Fruit fly (Drosophila melanogaster) whole organism, embryonic: ENCODE results near the gene CG13248.

Source experiments
- Adf1 ChIP-seq: fragments of 200-800 bp; sonication (Bioruptor generic); IDR thresholded peaks from 2 replicates; pipeline ENCODE4 v1.3.6; 2022; ENCODE audit warnings: missing biosample characterization, missing genetic modification characterization
- CG1024 ChIP-seq: fragments of 200-800 bp; sonication (Bioruptor generic); IDR thresholded peaks from 2 replicates; pipeline ENCODE4 v1.3.6; 2022; ENCODE audit warnings: missing biosample characterization, missing genetic modification characterization
- CG10565 ChIP-seq: fragments of 200-800 bp; sonication (Bioruptor generic); optimal IDR thresholded peaks from 3 replicates; lab custom pipeline; 2016; ENCODE audit warnings: missing biosample characterization, mild to moderate bottlenecking, missing genetic modification characterization
- CG11695 ChIP-seq: fragments of 200-800 bp; sonication (Bioruptor generic); IDR thresholded peaks from 3 replicates; pipeline ENCODE4 v1.3.6; 2022; ENCODE audit warnings: missing biosample characterization, missing genetic modification characterization
- CG12236 ChIP-seq: fragments of 200-800 bp; sonication (Bioruptor generic); optimal IDR thresholded peaks from 2 replicates; lab custom pipeline; 2016; ENCODE audit warnings: missing biosample characterization, missing genetic modification characterization
- CG13894 ChIP-seq: fragments of 200-800 bp; sonication (Bioruptor generic); optimal IDR thresholded peaks from 3 replicates; lab custom pipeline; 2018; ENCODE audit warnings: missing biosample characterization, mild to moderate bottlenecking, missing genetic modification characterization, moderate library complexity
- CG14860 ChIP-seq: fragments of 200-800 bp; sonication (Bioruptor generic); IDR thresholded peaks from 3 replicates; pipeline ENCODE4 v1.3.6; 2022; ENCODE audit warnings: missing biosample characterization, missing genetic modification characterization; ENCODE audit not compliant: partially characterized antibody
- CG1529 ChIP-seq: fragments of 200-800 bp; sonication (Bioruptor generic); optimal IDR thresholded peaks from 3 replicates; lab custom pipeline; 2018; ENCODE audit warnings: missing biosample characterization, missing genetic modification characterization
- CG16779 ChIP-seq: fragments of 200-800 bp; sonication (Bioruptor generic); IDR thresholded peaks from 2 replicates; pipeline ENCODE4 v1.3.6; 2022; ENCODE audit warnings: missing biosample characterization, missing genetic modification characterization
- CG16813 ChIP-seq: fragments of 200-800 bp; sonication (Bioruptor generic); IDR thresholded peaks from 3 replicates; pipeline ENCODE4 v1.3.6; 2022; ENCODE audit warnings: missing biosample characterization, missing genetic modification characterization; ENCODE audit not compliant: partially characterized antibody
- CG2202 ChIP-seq: fragments of 200-800 bp; sonication (Bioruptor generic); optimal IDR thresholded peaks from 2 replicates; lab custom pipeline; 2018; ENCODE audit warnings: missing biosample characterization, mild to moderate bottlenecking, missing genetic modification characterization
- CG30403 ChIP-seq: fragments of 200-800 bp; sonication (Bioruptor generic); optimal IDR thresholded peaks from 3 replicates; lab custom pipeline; 2016; ENCODE audit warnings: missing biosample characterization, missing genetic modification characterization
- CG32532 ChIP-seq: fragments of 200-800 bp; sonication (Bioruptor generic); IDR thresholded peaks from 2 replicates; pipeline ENCODE4 v1.3.6; 2022; ENCODE audit warnings: missing biosample characterization, missing genetic modification characterization
- CG34224 ChIP-seq: fragments of 200-800 bp; sonication (Bioruptor generic); IDR thresholded peaks from 3 replicates; pipeline ENCODE4 v1.3.6; 2022; ENCODE audit warnings: missing biosample characterization, missing genetic modification characterization; ENCODE audit not compliant: partially characterized antibody
- CG3726 ChIP-seq: fragments of 200-800 bp; sonication (Bioruptor generic); IDR thresholded peaks from 3 replicates; pipeline ENCODE4, ENCODE4 v1.3.6; 2022; ENCODE audit warnings: missing biosample characterization, missing genetic modification characterization
- CG3995 ChIP-seq: fragments of 200-800 bp; sonication (Bioruptor generic); optimal IDR thresholded peaks from 3 replicates; lab custom pipeline; 2016; ENCODE audit warnings: missing biosample characterization, missing genetic modification characterization
- CG5180 ChIP-seq: fragments of 200-800 bp; sonication (Bioruptor generic); optimal IDR thresholded peaks from 3 replicates; lab custom pipeline; 2017; ENCODE audit warnings: missing biosample characterization, missing genetic modification characterization, mild to moderate bottlenecking, moderate library complexity, missing genetic modification reagents
- CG5245 ChIP-seq: fragments of 200-800 bp; sonication (Bioruptor generic); optimal IDR thresholded peaks from 3 replicates; lab custom pipeline; 2016; ENCODE audit warnings: missing biosample characterization, missing genetic modification characterization
- CG6765 ChIP-seq: fragments of 200-800 bp; sonication (Bioruptor generic); optimal IDR thresholded peaks from 3 replicates; lab custom pipeline; 2017; ENCODE audit warnings: missing biosample characterization, mild to moderate bottlenecking, missing genetic modification characterization
- CG7786 ChIP-seq: fragments of 200-800 bp; sonication (Bioruptor generic); optimal IDR thresholded peaks from 2 replicates; lab custom pipeline; 2016; ENCODE audit warnings: missing biosample characterization, missing genetic modification characterization
- CG7987 ChIP-seq: fragments of 200-800 bp; sonication (Bioruptor generic); optimal IDR thresholded peaks from 2 replicates; lab custom pipeline; 2018; ENCODE audit warnings: missing biosample characterization, mild to moderate bottlenecking, missing genetic modification characterization, moderate library complexity
- D ChIP-seq, 2 experiments: fragments of 200-800 bp in 1 of 2; fragments of >200 bp in 1 of 2; sonication (Bioruptor generic) in 1 of 2; optimal IDR thresholded peaks; 2 replicates in 1 of 2; 3 replicates in 1 of 2; lab custom pipeline; 2017; ENCODE audit warnings: mild to moderate bottlenecking in 1 of 2, missing biosample characterization in 1 of 2, missing genetic modification characterization in 1 of 2, missing genetic modification reagents in 1 of 2
- Dbx ChIP-seq: fragments of 200-800 bp; sonication (Bioruptor generic); IDR thresholded peaks from 3 replicates; pipeline ENCODE4 v1.3.6; 2022; ENCODE audit warnings: missing biosample characterization, missing genetic modification characterization
- Dip2 ChIP-seq: fragments of 200-800 bp; sonication (Bioruptor generic); IDR thresholded peaks from 2 replicates; pipeline ENCODE4 v1.3.6; 2022; ENCODE audit warnings: missing biosample characterization, missing genetic modification characterization
- E2f2 ChIP-seq: fragments of 200-800 bp; sonication (Bioruptor generic); IDR thresholded peaks from 2 replicates; pipeline ENCODE4 v1.3.6; 2022; ENCODE audit warnings: missing biosample characterization, missing genetic modification characterization
- ERR ChIP-seq: fragments of 200-800 bp; sonication (Bioruptor generic); optimal IDR thresholded peaks from 2 replicates; lab custom pipeline; 2016; ENCODE audit warnings: missing biosample characterization, missing genetic modification characterization
- Gsc ChIP-seq: fragments of 200-800 bp; sonication (Bioruptor generic); IDR thresholded peaks from 2 replicates; pipeline ENCODE4 v1.3.6; 2022; ENCODE audit warnings: missing biosample characterization, missing genetic modification characterization
- Jarid2 ChIP-seq: fragments of 200-800 bp; sonication (Bioruptor generic); optimal IDR thresholded peaks from 3 replicates; lab custom pipeline; 2017; ENCODE audit warnings: mild to moderate bottlenecking, missing biosample characterization, missing genetic modification reagents, missing genetic modification characterization
- Nf-YB ChIP-seq: fragments of 200-800 bp; sonication (Bioruptor generic); optimal IDR thresholded peaks from 3 replicates; lab custom pipeline; 2019; ENCODE audit warnings: missing biosample characterization, mild to moderate bottlenecking, missing genetic modification characterization, moderate library complexity
- Pdp1 ChIP-seq, 2 experiments: fragments of 200-800 bp; sonication (Bioruptor generic); optimal IDR thresholded peaks; 3 replicates each; lab custom pipeline; 2016; ENCODE audit warnings: missing biosample characterization in 2 of 2, missing genetic modification characterization in 2 of 2, mild to moderate bottlenecking in 1 of 2, moderate library complexity in 1 of 2
- Ssrp ChIP-seq: fragments of 200-800 bp; sonication (Bioruptor generic); optimal IDR thresholded peaks from 2 replicates; lab custom pipeline; 2018; ENCODE audit warnings: missing biosample characterization, mild to moderate bottlenecking, missing genetic modification characterization, moderate library complexity
- dm ChIP-seq: fragments of 200-800 bp; sonication (Bioruptor generic); optimal IDR thresholded peaks from 3 replicates; lab custom pipeline; 2016; ENCODE audit warnings: missing biosample characterization, missing genetic modification characterization
- dmrt11E ChIP-seq: fragments of 200-800 bp; sonication (Bioruptor generic); optimal IDR thresholded peaks from 3 replicates; lab custom pipeline; 2018; ENCODE audit warnings: missing biosample characterization, mild to moderate bottlenecking, missing genetic modification characterization, moderate library complexity
- ems ChIP-seq: fragments of 200-800 bp; sonication (Bioruptor generic); optimal IDR thresholded peaks from 3 replicates; lab custom pipeline; 2016; ENCODE audit warnings: missing biosample characterization, missing genetic modification characterization
- ewg ChIP-seq: fragments of 200-800 bp; sonication (Bioruptor generic); optimal IDR thresholded peaks from 3 replicates; lab custom pipeline; 2017; ENCODE audit warnings: mild to moderate bottlenecking, missing biosample characterization, missing genetic modification reagents, missing genetic modification characterization
- gsb ChIP-seq: fragments of 200-800 bp; sonication (Bioruptor generic); IDR thresholded peaks from 2 replicates; pipeline ENCODE4 v1.3.6; 2022; ENCODE audit warnings: missing biosample characterization, missing genetic modification characterization
- hbn ChIP-seq: fragments of 200-800 bp; sonication (Bioruptor generic); IDR thresholded peaks from 2 replicates; pipeline ENCODE4 v1.3.6; 2022; ENCODE audit warnings: missing biosample characterization, missing genetic modification characterization; ENCODE audit not compliant: partially characterized antibody
- nmo ChIP-seq: fragments of 200-800 bp; sonication (Bioruptor generic); optimal IDR thresholded peaks from 2 replicates; lab custom pipeline; 2018; ENCODE audit warnings: missing biosample characterization, mild to moderate bottlenecking, missing genetic modification characterization, moderate library complexity
- peb ChIP-seq: fragments of 200-800 bp; sonication (Bioruptor generic); IDR thresholded peaks from 2 replicates; pipeline ENCODE4 v1.3.6; 2022; ENCODE audit warnings: missing biosample characterization, missing genetic modification characterization
- rib ChIP-seq: fragments of 200-800 bp; sonication (Bioruptor generic); IDR thresholded peaks from 2 replicates; pipeline ENCODE4 v1.3.6; 2022; ENCODE audit warnings: missing biosample characterization, missing genetic modification characterization
- sc ChIP-seq, 3 experiments: fragments of >200 bp in 2 of 3; fragments of 200-800 bp in 1 of 3; sonication (Bioruptor generic) in 1 of 3; optimal IDR thresholded peaks; 2 replicates in 2 of 3; 3 replicates in 1 of 3; lab custom pipeline; 2017; ENCODE audit warnings: mild to moderate bottlenecking in 1 of 3, missing biosample characterization in 1 of 3, missing genetic modification characterization in 1 of 3, missing genetic modification reagents in 1 of 3
- schlank ChIP-seq: fragments of 200-800 bp; sonication (Bioruptor generic); optimal IDR thresholded peaks from 2 replicates; lab custom pipeline; 2018; ENCODE audit warnings: missing biosample characterization, mild to moderate bottlenecking, missing genetic modification characterization
- scrt ChIP-seq: fragments of 200-800 bp; sonication (Bioruptor generic); optimal IDR thresholded peaks from 2 replicates; lab custom pipeline; 2018; ENCODE audit warnings: missing biosample characterization, mild to moderate bottlenecking, missing genetic modification characterization, moderate library complexity
- sd ChIP-seq: fragments of 200-800 bp; sonication (Bioruptor generic); optimal IDR thresholded peaks from 3 replicates; lab custom pipeline; 2018; ENCODE audit warnings: missing biosample characterization, mild to moderate bottlenecking, missing genetic modification characterization, moderate library complexity
- sim ChIP-seq: fragments of 200-800 bp; sonication (Bioruptor generic); IDR thresholded peaks from 2 replicates; pipeline ENCODE4 v1.3.6; 2022; ENCODE audit warnings: missing biosample characterization, missing genetic modification characterization
- slou ChIP-seq: fragments of 200-800 bp; sonication (Bioruptor generic); optimal IDR thresholded peaks from 3 replicates; lab custom pipeline; 2016; ENCODE audit warnings: missing biosample characterization, missing genetic modification characterization
- tio ChIP-seq: fragments of 200-800 bp; sonication (Bioruptor generic); optimal IDR thresholded peaks from 2 replicates; lab custom pipeline; 2017; ENCODE audit warnings: missing biosample characterization, missing genetic modification characterization, inconsistent platforms
- trem ChIP-seq: fragments of 200-800 bp; optimal IDR thresholded peaks from 3 replicates; lab custom pipeline; 2019; ENCODE audit warnings: missing biosample characterization, mild to moderate bottlenecking, missing genetic modification characterization, moderate library complexity
- tx ChIP-seq: fragments of 200-800 bp; sonication (Bioruptor generic); optimal IDR thresholded peaks from 2 replicates; lab custom pipeline; 2016; ENCODE audit warnings: missing biosample characterization, missing genetic modification characterization
- vvl ChIP-seq: fragments of 200-800 bp; sonication (Bioruptor generic); IDR thresholded peaks from 2 replicates; pipeline ENCODE4 v1.3.6; 2022; ENCODE audit warnings: missing biosample characterization, missing genetic modification characterization
- yki ChIP-seq: fragments of >200 bp; optimal IDR thresholded peaks from 3 replicates; lab custom pipeline; 2018

The CG13248 gene

DNA sequence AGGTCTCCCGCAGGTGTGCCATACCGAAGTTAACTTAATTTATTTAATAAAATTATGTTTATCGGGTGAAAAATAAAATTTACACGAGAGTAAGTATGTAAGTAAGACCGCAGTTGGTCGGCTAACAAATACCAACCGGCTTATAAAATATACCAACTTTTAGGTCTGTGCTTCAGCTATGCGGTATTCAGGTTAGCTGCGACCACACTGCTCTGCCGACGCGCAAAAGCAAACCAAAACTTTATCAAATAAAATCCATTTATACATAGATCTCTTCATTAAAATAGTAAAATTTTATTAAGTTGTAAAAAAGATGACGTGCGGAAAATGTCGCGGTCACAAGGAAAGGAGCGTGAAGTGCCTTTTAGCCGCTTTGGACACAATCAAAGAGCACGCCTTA lies 25.7 kb upstream of the CG13248 start, which contains the start of the genes mRpL15 and CtIP (continued):
- TF ChIP-seq CG34224 (peak; percentile 26; the same call in 1 of the 3 replicates), CG16813 (no peak), Jarid2 (GFP tag; lab: Kevin White, UChicago) (no peak), CG12236 (GFP tag; lab: Kevin White, UChicago) (no peak), CG30403 (GFP tag; lab: Kevin White, UChicago) (no peak), yki (no peak), ERR (no peak), CG5180 (GFP tag; lab: Kevin White, UChicago) (no peak), nmo (GFP tag; lab: Kevin White, UChicago) (no peak), CG3995 (GFP tag; lab: Kevin White, UChicago) (no peak), tx (GFP tag; lab: Kevin White, UChicago) (no peak), CG3726 (GFP tag; lab: Robert Waterston, UW) (no peak), CG16779 (GFP tag; lab: Robert Waterston, UW) (no peak), CG13894 (tag; lab: Kevin White, UChicago) (no peak), CG6765 (no peak), Adf1 (0 out of 2 replicates have a peak, but pooled peaks have one; percentile 31), CG1529 (no peak), CG5245 (GFP tag; lab: Kevin White, UChicago) (no peak), dm (GFP tag; lab: Kevin White, UChicago) (no peak), hbn (GFP tag; lab: Robert Waterston, UW) (no peak), D (optimal IDR thresholded peaks at IDR 0.05; lab: Kevin White, UChicago) (no peak), D (GFP tag; optimal IDR thresholded peaks at IDR 0.05; lab: Kevin White, UChicago) (no peak), ems (GFP tag; lab: Kevin White, UChicago) (no peak), tio (GFP tag; lab: Kevin White, UChicago) (no peak), slou (no peak), schlank (tag; lab: Kevin White, UChicago) (no peak), scrt (GFP tag; lab: Kevin White, UChicago) (no peak), rib (no peak), ewg (GFP tag; lab: Kevin White, UChicago) (peak; percentile 67), Nf-YB (GFP tag; lab: Kevin White, UChicago) (no peak), Pdp1 (GFP tag; optimal IDR thresholded peaks at IDR 0.05; lab: Kevin White, UChicago) (peak in 1 of 2 experiments; percentile 29), CG32532 (no peak), CG10565 (GFP tag; lab: Kevin White, UChicago) (no peak), CG14860 (GFP tag; lab: Robert Waterston, UW) (no peak), CG7987 (no peak), vvl (GFP tag; lab: Robert Waterston, UW) (no peak), trem (tag; lab: Kevin White, UChicago) (peak; percentile 53), peb (GFP tag; lab: Robert Waterston, UW) (no peak), Dip2 (GFP tag; lab: Robert Waterston, UW) (no peak), sim (GFP tag; lab: Robert Waterston, UW) (no peak), sc (optimal IDR thresholded peaks at IDR 0.05; lab: Kevin White, UChicago) (no peak), sc (GFP tag; optimal IDR thresholded peaks at IDR 0.05; lab: Kevin White, UChicago) (no peak), gsb (GFP tag; lab: Robert Waterston, UW) (no peak), sd (tag; lab: Kevin White, UChicago) (peak; percentile 53), CG2202 (tag; lab: Kevin White, UChicago) (no peak), Dbx (GFP tag; lab: Robert Waterston, UW) (no peak), CG11695 (GFP tag; lab: Robert Waterston, UW) (no peak), E2f2 (GFP tag; lab: Robert Waterston, UW) (peak; percentile 68), CG1024 (GFP tag; lab: Robert Waterston, UW) (no peak), Ssrp (tag; lab: Kevin White, UChicago) (no peak), dmrt11E (tag; lab: Kevin White, UChicago) (no peak), Gsc (GFP tag; lab: Robert Waterston, UW) (no peak), CG7786 (no peak)
